Worm (Caenorhabditis elegans) whole organism, young adult: ENCODE results near the gene ogdh-2.

Experiments
- T07F8.4 ChIP-seq: sonication (generic microtip); optimal IDR thresholded peaks from 2 replicates; lab custom pipeline; 2016; ENCODE audit warnings: mild to moderate bottlenecking, missing genetic modification characterization, moderate library complexity, missing compliant biosample characterization
- Y53F4B.3 ChIP-seq: fragments of 200-800 bp; sonication (Bioruptor generic); IDR thresholded peaks from 2 replicates; pipeline ENCODE4 v1.3.6; 2022; ENCODE audit warnings: missing genetic modification reagents, missing genetic modification characterization, missing compliant biosample characterization
- egrh-3 ChIP-seq: fragments of 200-800 bp; sonication (Bioruptor generic); IDR thresholded peaks from 2 replicates; pipeline ENCODE4 v1.3.6; 2022; ENCODE audit warnings: missing genetic modification reagents, missing genetic modification characterization, missing compliant biosample characterization
- hmg-20 ChIP-seq: fragments of 200-800 bp; sonication (Bioruptor generic); IDR thresholded peaks from 2 replicates; pipeline ENCODE4 v1.3.6; 2022; ENCODE audit warnings: missing genetic modification reagents, missing genetic modification characterization, missing compliant biosample characterization
- let-607 ChIP-seq, 2 experiments: fragments of 200-800 bp in 1 of 2; sonication (Bioruptor generic) in 1 of 2; sonication (generic microtip) in 1 of 2; optimal IDR thresholded peaks; 2 replicates each; lab custom pipeline; 2016 to 2018; ENCODE audit warnings: mild to moderate bottlenecking in 2 of 2, missing compliant biosample characterization in 2 of 2, missing genetic modification characterization in 2 of 2, moderate library complexity in 2 of 2, missing genotype in 1 of 2
- lir-1 ChIP-seq: fragments of 200-800 bp; sonication (Bioruptor generic); conservative IDR thresholded peaks from 2 replicates; pipeline ENCODE4 v1.3.6; 2022; ENCODE audit warnings: missing genetic modification reagents, missing genetic modification characterization, missing compliant biosample characterization
- madf-8 ChIP-seq: fragments of 200-800 bp; sonication (Bioruptor generic); conservative IDR thresholded peaks from 2 replicates; pipeline ENCODE4 v1.3.6; 2022; ENCODE audit warnings: missing genetic modification reagents, missing genetic modification characterization, missing compliant biosample characterization
- nfya-1 ChIP-seq: sonication (generic microtip); optimal IDR thresholded peaks from 2 replicates; lab custom pipeline; 2017; ENCODE audit warnings: antibody characterized with exemption, missing compliant biosample characterization, missing genetic modification characterization, borderline replicate concordance; ENCODE audit not compliant: insufficient read depth
- rec-8 ChIP-seq, 2 experiments: sonication (generic microtip); optimal IDR thresholded peaks; 2 replicates each; lab custom pipeline; 2016; ENCODE audit warnings: mild to moderate bottlenecking in 2 of 2, missing genetic modification characterization in 2 of 2, missing genetic modification reagents in 2 of 2, missing genotype in 2 of 2, missing biosample characterization in 1 of 2, missing compliant biosample characterization in 1 of 2, moderate library complexity in 1 of 2

ce11 chrV:12179338-12179737, 15.0 kb upstream of the ogdh-2 start, which contains the start of gene clec-224:
- TF ChIP-seq madf-8 (GFP tag; lab: Robert Waterston, UW) (no peak), Y53F4B.3 (GFP tag; lab: Robert Waterston, UW) (no peak), rec-8 (tag; optimal IDR thresholded peaks at IDR 0.05; lab: Kevin White, UChicago) (no peak), T07F8.4 (tag; lab: Kevin White, UChicago) (no peak), let-607 (tag; optimal IDR thresholded peaks at IDR 0.05; lab: Kevin White, UChicago) (no peak), egrh-3 (GFP tag; lab: Robert Waterston, UW) (no peak), nfya-1 (tag; lab: Kevin White, UChicago) (no peak), lir-1 (GFP tag; lab: Robert Waterston, UW) (no peak), hmg-20 (GFP tag; lab: Robert Waterston, UW) (no peak)
